Fruit fly (Drosophila melanogaster) whole organism, wandering third instar larva: ENCODE measurements around the gene Tim17b2.

ENCODE experiments used
- Abd-B ChIP-seq: fragments of >200 bp; optimal IDR thresholded peaks from 2 replicates; lab custom pipeline; 2017; ENCODE audit warnings: missing biosample characterization, missing genetic modification characterization
- CG32264 ChIP-seq: fragments of 200-800 bp; sonication (Bioruptor generic); optimal IDR thresholded peaks from 2 replicates; lab custom pipeline; 2016; ENCODE audit warnings: missing biosample characterization, missing genetic modification characterization
- CG9705 ChIP-seq: fragments of 200-800 bp; sonication (Bioruptor generic); optimal IDR thresholded peaks from 2 replicates; lab custom pipeline; 2018; ENCODE audit warnings: missing biosample characterization, mild to moderate bottlenecking, missing genetic modification characterization
- CrebA ChIP-seq: fragments of 200-800 bp; sonication (Bioruptor generic); optimal IDR thresholded peaks from 2 replicates; lab custom pipeline; 2016; ENCODE audit warnings: missing biosample characterization, mild to moderate bottlenecking, missing genetic modification characterization, borderline replicate concordance
- Dif ChIP-seq: fragments of 200-275, 200-300 bp; sonication (Bioruptor generic); optimal IDR thresholded peaks from 2 replicates; lab custom pipeline; 2018; ENCODE audit warnings: missing biosample characterization, missing genetic modification characterization; ENCODE audit not compliant: partially characterized antibody
- GATAd ChIP-seq: sonication (Bioruptor generic); optimal IDR thresholded peaks from 2 replicates; lab custom pipeline; 2016; ENCODE audit warnings: missing biosample characterization, missing genetic modification characterization
- HLH106 ChIP-seq: fragments of 200-800 bp; optimal IDR thresholded peaks from 3 replicates; lab custom pipeline; 2019; ENCODE audit warnings: missing biosample characterization, mild to moderate bottlenecking, missing genetic modification characterization, moderate library complexity
- Hnf4 ChIP-seq: fragments of 200-800 bp; sonication (Bioruptor generic); optimal IDR thresholded peaks from 2 replicates; lab custom pipeline; 2016; ENCODE audit warnings: missing biosample characterization, mild to moderate bottlenecking, missing genetic modification characterization
- Hr78 ChIP-seq: fragments of >200 bp; optimal IDR thresholded peaks from 2 replicates; lab custom pipeline; 2017; ENCODE audit warnings: missing biosample characterization, missing genetic modification characterization
- Hr83 ChIP-seq: fragments of 200-300 bp; sonication (Bioruptor generic); optimal IDR thresholded peaks from 2 replicates; lab custom pipeline; 2016; ENCODE audit warnings: missing biosample characterization, mild to moderate bottlenecking, missing genetic modification characterization, moderate library complexity; ENCODE audit not compliant: poor library complexity, severe bottlenecking
- Mio ChIP-seq: sonication (Bioruptor generic); optimal IDR thresholded peaks from 2 replicates; lab custom pipeline; 2016; ENCODE audit warnings: missing biosample characterization, missing genetic modification characterization
- Myc ChIP-seq: fragments of >200 bp; optimal IDR thresholded peaks from 2 replicates; lab custom pipeline; 2017
- N ChIP-seq: fragments of >200 bp; optimal IDR thresholded peaks from 2 replicates; lab custom pipeline; 2018; ENCODE audit warnings: missing biosample characterization, missing external identifiers, missing genetic modification characterization
- OdsH ChIP-seq: fragments of 200-800 bp; sonication (Bioruptor generic); optimal IDR thresholded peaks from 2 replicates; lab custom pipeline; 2016; ENCODE audit warnings: missing biosample characterization, mild to moderate bottlenecking, missing genetic modification characterization
- Rel ChIP-seq, 2 experiments: fragments of 200-800 bp; sonication (Bioruptor generic) in 1 of 2; optimal IDR thresholded peaks; 2 replicates in 1 of 2; 3 replicates in 1 of 2; lab custom pipeline; 2016 to 2019; ENCODE audit warnings: mild to moderate bottlenecking in 2 of 2, missing biosample characterization in 2 of 2, missing genetic modification characterization in 2 of 2, moderate library complexity in 1 of 2
- Sp1 ChIP-seq: fragments of 200-800 bp; sonication (Bioruptor generic); optimal IDR thresholded peaks from 3 replicates; lab custom pipeline; 2019; ENCODE audit warnings: missing biosample characterization, mild to moderate bottlenecking, missing genetic modification characterization, moderate library complexity
- Vsx2 ChIP-seq: fragments of 200-300, 225-300 bp; sonication (Bioruptor generic); optimal IDR thresholded peaks from 2 replicates; lab custom pipeline; 2018; ENCODE audit warnings: missing biosample characterization, missing genetic modification characterization; ENCODE audit not compliant: partially characterized antibody
- br ChIP-seq: fragments of 200-800 bp; sonication (Bioruptor generic); optimal IDR thresholded peaks from 2 replicates; lab custom pipeline; 2016; ENCODE audit warnings: missing biosample characterization, missing genetic modification characterization
- dl ChIP-seq, 2 experiments: fragments of 175-275, 200-275 bp in 1 of 2; fragments of 200-275 bp in 1 of 2; sonication (Bioruptor generic); optimal IDR thresholded peaks; lab custom pipeline; 2018; ENCODE audit warnings: mild to moderate bottlenecking in 2 of 2, missing biosample characterization in 2 of 2, missing genetic modification characterization in 2 of 2, moderate library complexity in 2 of 2; ENCODE audit not compliant: partially characterized antibody in 2 of 2, insufficient read depth in 1 of 2
- dmrt93B ChIP-seq: fragments of 200-800 bp; sonication (Bioruptor generic); optimal IDR thresholded peaks from 2 replicates; lab custom pipeline; 2018; ENCODE audit warnings: missing biosample characterization, mild to moderate bottlenecking, missing genetic modification characterization
- dsf ChIP-seq: sonication (Bioruptor generic); optimal IDR thresholded peaks from 2 replicates; lab custom pipeline; 2016; ENCODE audit warnings: missing biosample characterization, missing genetic modification characterization, borderline replicate concordance
- ey ChIP-seq: fragments of 200-800 bp; sonication (Bioruptor generic); optimal IDR thresholded peaks from 2 replicates; lab custom pipeline; 2016; ENCODE audit warnings: missing biosample characterization, missing genetic modification characterization
- foxo ChIP-seq, 2 experiments: fragments of 200-800 bp; sonication (Bioruptor generic); optimal IDR thresholded peaks; 2 replicates in 1 of 2; 3 replicates in 1 of 2; lab custom pipeline; 2016 to 2017; ENCODE audit warnings: missing biosample characterization in 2 of 2, missing genetic modification characterization in 2 of 2
- fru ChIP-seq: fragments of 200-800 bp; sonication (Bioruptor generic); optimal IDR thresholded peaks from 3 replicates; lab custom pipeline; 2016; ENCODE audit warnings: missing biosample characterization, mild to moderate bottlenecking, missing genetic modification characterization
- h ChIP-seq: fragments of 200-800 bp; sonication (Bioruptor generic); optimal IDR thresholded peaks from 3 replicates; lab custom pipeline; 2016; ENCODE audit warnings: missing biosample characterization, mild to moderate bottlenecking, missing genetic modification characterization
- jim ChIP-seq: fragments of 175-275, 200-325 bp; sonication (Bioruptor generic); optimal IDR thresholded peaks from 2 replicates; lab custom pipeline; 2016; ENCODE audit warnings: missing biosample characterization, mild to moderate bottlenecking, missing genetic modification characterization
- pan ChIP-seq: fragments of >200 bp; optimal IDR thresholded peaks from 2 replicates; lab custom pipeline; 2017
- psq ChIP-seq: fragments of 200-800 bp; sonication (Bioruptor generic); optimal IDR thresholded peaks from 3 replicates; lab custom pipeline; 2017; ENCODE audit warnings: missing biosample characterization, mild to moderate bottlenecking, missing genetic modification characterization, moderate library complexity
- rgr ChIP-seq: fragments of 200-800 bp; sonication (Bioruptor generic); optimal IDR thresholded peaks from 3 replicates; lab custom pipeline; 2016; ENCODE audit warnings: missing biosample characterization, mild to moderate bottlenecking, missing genetic modification characterization
- sage ChIP-seq: fragments of 200-800 bp; sonication (Bioruptor generic); optimal IDR thresholded peaks from 2 replicates; lab custom pipeline; 2016; ENCODE audit warnings: missing biosample characterization, mild to moderate bottlenecking, missing genetic modification characterization
- sv ChIP-seq: fragments of 200-800 bp; sonication (Bioruptor generic); optimal IDR thresholded peaks from 3 replicates; lab custom pipeline; 2016; ENCODE audit warnings: missing biosample characterization, missing genetic modification characterization
- tai ChIP-seq: sonication (Bioruptor generic); optimal IDR thresholded peaks from 2 replicates; lab custom pipeline; 2016; ENCODE audit warnings: missing biosample characterization, missing genetic modification characterization
- usp ChIP-seq: fragments of >200 bp; optimal IDR thresholded peaks from 2 replicates; lab custom pipeline; 2017; ENCODE audit warnings: missing biosample characterization, missing genetic modification characterization
- woc ChIP-seq: sonication (Bioruptor generic); optimal IDR thresholded peaks from 2 replicates; lab custom pipeline; 2016; ENCODE audit warnings: missing biosample characterization, mild to moderate bottlenecking, missing genetic modification characterization

The Tim17b2 gene

dm6 chr2L:15484429-15484828 is at the start of gene Tim17b2:
Gene Tim17b2, plus strand, starts transcription at chr2L:15484729.
- TF ChIP-seq CG9705 (GFP tag; lab: Kevin White, UChicago), result no peak
- TF ChIP-seq h (GFP tag; lab: Kevin White, UChicago), result no peak
- TF ChIP-seq Mio (GFP tag; lab: Kevin White, UChicago), result no peak
- no peak for TF ChIP-seq dmrt93B (GFP tag; lab: Kevin White, UChicago)
- TF ChIP-seq Rel (GFP tag; optimal IDR thresholded peaks at IDR 0.05; lab: Kevin White, UChicago), result no peak
- no peak for TF ChIP-seq Rel (tag; optimal IDR thresholded peaks at IDR 0.05; lab: Kevin White, UChicago)
- TF ChIP-seq Hr83 (GFP tag; lab: Kevin White, UChicago), result no peak
- no peak for TF ChIP-seq Abd-B (GFP tag; lab: Kevin White, UChicago)

dm6 chr2L:15434910-15435309 is 49.6 kb upstream of the Tim17b2 start:
- no peak for TF ChIP-seq dmrt93B (GFP tag; lab: Kevin White, UChicago)
- no peak for TF ChIP-seq GATAd
- TF ChIP-seq Abd-B (GFP tag; lab: Kevin White, UChicago), result no peak

- no peak for TF ChIP-seq OdsH (GFP tag; lab: Kevin White, UChicago)
Observed at dm6 chr2L:15435655-15436265, 48.8 kb upstream of the Tim17b2 start.

- no peak for TF ChIP-seq rgr (GFP tag; lab: Kevin White, UChicago)
- no peak for TF ChIP-seq N
- no peak for TF ChIP-seq sv (GFP tag; lab: Kevin White, UChicago)
- no peak for TF ChIP-seq jim
- TF ChIP-seq ey (GFP tag; lab: Kevin White, UChicago), result no peak
- TF ChIP-seq Myc (lab: Kevin White, UChicago), result no peak
- no peak for TF ChIP-seq CG32264 (GFP tag; lab: Kevin White, UChicago)
- TF ChIP-seq Abd-B (GFP tag; lab: Kevin White, UChicago), result no peak
- TF ChIP-seq woc (GFP tag; lab: Kevin White, UChicago), result no peak
- no peak for TF ChIP-seq sage (GFP tag; lab: Kevin White, UChicago)
- no peak for TF ChIP-seq HLH106
Observed at dm6 chr2L:15438957-15439356, 45.6 kb upstream of the Tim17b2 start.

dm6 chr2L:15441852-15442549 is 42.5 kb upstream of the Tim17b2 start:
- TF ChIP-seq foxo (GFP tag; optimal IDR thresholded peaks at IDR 0.05; lab: Kevin White, UChicago), result peak in 1 of 2 experiments; percentile 6
- TF ChIP-seq psq, result peak; percentile 4
- TF ChIP-seq HLH106, result peak; percentile 5
- TF ChIP-seq pan (lab: Kevin White, UChicago), result no peak
- TF ChIP-seq Sp1, result peak; percentile 18
- TF ChIP-seq OdsH (GFP tag; lab: Kevin White, UChicago), result peak; percentile 4
- TF ChIP-seq usp, result no peak

dm6 chr2L:15458076-15458475 is 26.5 kb upstream of the Tim17b2 start:
- TF ChIP-seq woc (GFP tag; lab: Kevin White, UChicago) (no peak), dl (GFP tag; optimal IDR thresholded peaks at IDR 0.05; lab: Kevin White, UChicago; ENCODE audit: insufficient read depth in 1 of 2, partially characterized antibody in 2 of 2) (no peak), HLH106 (peak; percentile 1), Myc (lab: Kevin White, UChicago) (no peak), Mio (GFP tag; lab: Kevin White, UChicago) (no peak), Dif (GFP tag; lab: Kevin White, UChicago) (no peak), sage (GFP tag; lab: Kevin White, UChicago) (no peak), CG32264 (GFP tag; lab: Kevin White, UChicago) (no peak), CG9705 (GFP tag; lab: Kevin White, UChicago) (no peak), Hnf4 (no peak), CrebA (GFP tag; lab: Kevin White, UChicago) (no peak), Rel (GFP tag; optimal IDR thresholded peaks at IDR 0.05; lab: Kevin White, UChicago) (no peak), Rel (tag; optimal IDR thresholded peaks at IDR 0.05; lab: Kevin White, UChicago) (no peak), usp (no peak), psq (peak; percentile 29), Vsx2 (no peak), Sp1 (peak; percentile 31), rgr (GFP tag; lab: Kevin White, UChicago) (no peak), sv (GFP tag; lab: Kevin White, UChicago) (no peak), foxo (GFP tag; optimal IDR thresholded peaks at IDR 0.05; lab: Kevin White, UChicago) (no peak), Abd-B (GFP tag; lab: Kevin White, UChicago) (no peak), br (no peak), OdsH (GFP tag; lab: Kevin White, UChicago) (no peak), Hr83 (GFP tag; lab: Kevin White, UChicago) (no peak), Hr78 (GFP tag; lab: Kevin White, UChicago) (no peak), tai (GFP tag; lab: Kevin White, UChicago) (no peak), jim (no peak), dmrt93B (GFP tag; lab: Kevin White, UChicago) (peak; percentile 7), h (GFP tag; lab: Kevin White, UChicago) (peak; percentile 4), dsf (no peak), fru (GFP tag; lab: Kevin White, UChicago) (no peak), pan (lab: Kevin White, UChicago) (no peak)
